Worm (Caenorhabditis elegans) whole organism, mixed stage, embryonic: ENCODE data around the gene R05G6.5.

Source experiments
- M03D4.4 ChIP-seq: sonication (generic microtip); optimal IDR thresholded peaks from 2 replicates; lab custom pipeline; 2017; ENCODE audit warnings: mild to moderate bottlenecking, missing genetic modification characterization, missing compliant biosample characterization
- bed-3 ChIP-seq: fragments of 200-800 bp; sonication (Bioruptor generic); optimal IDR thresholded peaks from 3 replicates; lab custom pipeline; 2018; ENCODE audit warnings: mild to moderate bottlenecking, missing genetic modification characterization, moderate library complexity, missing compliant biosample characterization
- elt-1 ChIP-seq: sonication (generic microtip); optimal IDR thresholded peaks from 2 replicates; lab custom pipeline; 2017; ENCODE audit warnings: missing genetic modification characterization, mild to moderate bottlenecking, missing compliant biosample characterization, antibody characterized with exemption, moderate library complexity, borderline replicate concordance; ENCODE audit not compliant: insufficient read depth
- ham-2 ChIP-seq: fragments of 200-800 bp; sonication (Bioruptor generic); optimal IDR thresholded peaks from 2 replicates; lab custom pipeline; 2018; ENCODE audit warnings: mild to moderate bottlenecking, missing genetic modification characterization, missing compliant biosample characterization
- lin-32 ChIP-seq: fragments of 200-800 bp; sonication (Bioruptor generic); optimal IDR thresholded peaks from 2 replicates; lab custom pipeline; 2018; ENCODE audit warnings: mild to moderate bottlenecking, missing genetic modification characterization, missing compliant biosample characterization
- mab-5 ChIP-seq: fragments of 150-350 bp; optimal IDR thresholded peaks from 2 replicates; lab custom pipeline; 2014; ENCODE audit warnings: missing biosample characterization, missing genetic modification characterization
- mep-1 ChIP-seq: fragments of 150-350 bp; optimal IDR thresholded peaks from 2 replicates; lab custom pipeline; 2017; ENCODE audit warnings: missing biosample characterization, missing genetic modification reagents, missing genetic modification characterization, inconsistent platforms
- mls-2 ChIP-seq: sonication (generic microtip); optimal IDR thresholded peaks from 2 replicates; lab custom pipeline; 2016; ENCODE audit warnings: mild to moderate bottlenecking, missing genetic modification characterization, moderate library complexity, missing compliant biosample characterization
- nhr-237 ChIP-seq: fragments of 150-350 bp; optimal IDR thresholded peaks from 2 replicates; lab custom pipeline; 2014; ENCODE audit warnings: missing biosample characterization, missing genetic modification characterization
- nhr-28 ChIP-seq: fragments of 150-350 bp; optimal IDR thresholded peaks from 2 replicates; lab custom pipeline; 2014; ENCODE audit warnings: missing biosample characterization, missing genetic modification characterization
- nhr-76 ChIP-seq: sonication (generic microtip); optimal IDR thresholded peaks from 2 replicates; lab custom pipeline; 2017; ENCODE audit warnings: missing biosample characterization, missing genetic modification characterization
- pha-4 ChIP-seq: fragments of 150-350 bp; optimal IDR thresholded peaks from 2 replicates; lab custom pipeline; 2018; ENCODE audit warnings: missing biosample characterization, missing genetic modification reagents, missing genetic modification characterization
- unc-62 ChIP-seq: fragments of 150-350 bp; optimal IDR thresholded peaks from 2 replicates; lab custom pipeline; 2014; ENCODE audit warnings: missing biosample characterization, missing genetic modification reagents, missing genetic modification characterization
- ztf-11 ChIP-seq: fragments of 150-350 bp; optimal IDR thresholded peaks from 2 replicates; lab custom pipeline; 2014; ENCODE audit warnings: missing biosample characterization, missing genetic modification characterization

ce11 chrIV:7501337-7501736 is 6.8 kb upstream of the R05G6.5 start, which contains the start of gene F55G1.15:
- TF ChIP-seq unc-62 (GFP tag; lab: Kevin White, UChicago) (no peak), pha-4 (no peak), mls-2 (no peak), nhr-76 (tag; lab: Kevin White, UChicago) (no peak), nhr-28 (tag; lab: Kevin White, UChicago) (no peak), ztf-11 (no peak), elt-1 (tag; lab: Kevin White, UChicago) (no peak), M03D4.4 (tag; lab: Kevin White, UChicago) (no peak), nhr-237 (no peak), mab-5 (tag; lab: Kevin White, UChicago) (no peak), lin-32 (GFP tag; lab: Kevin White, UChicago) (no peak), bed-3 (GFP tag; lab: Kevin White, UChicago) (no peak), mep-1 (no peak), ham-2 (no peak)
